Fruit fly (Drosophila melanogaster): ENCODE results near the gene CG6839.

CG6839 gene

DNA sequence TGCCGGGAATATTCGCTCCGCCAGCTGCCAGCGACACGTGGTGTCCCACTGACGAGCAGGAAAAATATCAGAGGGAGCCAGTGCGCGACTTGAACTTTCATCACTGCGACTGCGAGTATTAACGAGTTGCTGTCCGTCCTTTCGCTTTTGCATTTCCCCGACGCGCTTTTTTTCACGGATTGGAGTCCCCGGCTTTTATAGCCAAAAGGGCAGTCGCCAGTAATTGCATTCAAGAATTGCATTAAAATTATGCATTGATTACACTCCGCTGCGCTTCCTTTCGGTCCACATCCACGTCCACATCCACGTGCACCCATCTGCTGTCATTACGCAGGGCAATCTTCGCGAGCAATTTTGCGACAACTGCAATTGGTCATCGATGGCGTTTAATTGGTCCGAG, 6.3 kb upstream of the CG6839 start, which contains the start of gene Ir75d:
Ir75d (minus strand) TSS at position 101 of the 400 bp plus-strand sequence.
- TF ChIP-seq EcR (GFP tag; optimal IDR thresholded peaks at IDR 0.05) = no peak
- TF ChIP-seq CG34367 (tag; optimal IDR thresholded peaks at IDR 0.05) = no peak

dm6 chr3L:18914100-18914683, 3.2 kb upstream of the CG6839 start, which contains the start of gene COX6AL2:
COX6AL2 (minus strand) TSS chr3L:18914150.
- TF ChIP-seq CG8159 (tag; optimal IDR thresholded peaks at IDR 0.05) (no peak), CG14655 (GFP tag; optimal IDR thresholded peaks at IDR 0.05) (no peak), CG13204 (GFP tag; optimal IDR thresholded peaks at IDR 0.05) (no peak), CG32121 (GFP tag; IDR thresholded peaks at IDR 0.05) (no peak), D1 (tag; optimal IDR thresholded peaks at IDR 0.05) (no peak), Snoo (tag; optimal IDR thresholded peaks at IDR 0.05) (no peak), Ets98B (GFP tag; IDR thresholded peaks at IDR 0.05) (no peak)

DNA sequence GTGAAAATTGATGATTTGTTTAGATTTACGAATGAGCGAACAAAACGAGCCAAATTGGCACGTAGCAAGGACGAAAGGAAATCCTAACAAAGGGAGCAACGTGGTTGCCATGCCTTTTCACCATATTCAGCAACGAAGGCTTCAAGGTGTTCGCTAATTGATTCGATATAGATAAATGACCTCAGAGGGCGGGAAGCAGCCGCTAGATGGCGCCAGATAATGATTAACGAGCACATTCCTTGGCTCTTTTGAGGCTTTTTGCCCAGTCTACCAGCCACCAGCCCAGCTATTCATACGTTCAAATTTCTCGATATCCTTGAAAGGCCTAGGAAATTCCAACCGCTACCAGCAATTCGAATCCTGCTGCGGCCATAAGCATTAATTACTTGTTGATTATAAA, 915 bp upstream of the CG6839 start:
- TF ChIP-seq CG9948 (tag; optimal IDR thresholded peaks at IDR 0.05) (no peak), Snoo (tag; optimal IDR thresholded peaks at IDR 0.05) (no peak), CG12605 (GFP tag; IDR thresholded peaks at IDR 0.05) (no peak), CG10348 (GFP tag; IDR thresholded peaks at IDR 0.05) (no peak), fd96Ca (GFP tag; IDR thresholded peaks at IDR 0.05) (no peak), CG4496 (GFP tag; IDR thresholded peaks at IDR 0.05) (no peak), D1 (tag; optimal IDR thresholded peaks at IDR 0.05) (no peak), CG8159 (tag; optimal IDR thresholded peaks at IDR 0.05) (no peak)

dm6 chr3L:18920219-18920618, 2.8 kb downstream of the CG6839 start, which contains the start of gene CG18223:
CG18223 (minus strand) TSS chr3L:18920319.
- TF ChIP-seq CG9948 (tag; optimal IDR thresholded peaks at IDR 0.05) = no peak
- no peak for TF ChIP-seq fd96Ca (GFP tag; IDR thresholded peaks at IDR 0.05)
- no peak for TF ChIP-seq CG13204 (GFP tag; optimal IDR thresholded peaks at IDR 0.05)

DNA sequence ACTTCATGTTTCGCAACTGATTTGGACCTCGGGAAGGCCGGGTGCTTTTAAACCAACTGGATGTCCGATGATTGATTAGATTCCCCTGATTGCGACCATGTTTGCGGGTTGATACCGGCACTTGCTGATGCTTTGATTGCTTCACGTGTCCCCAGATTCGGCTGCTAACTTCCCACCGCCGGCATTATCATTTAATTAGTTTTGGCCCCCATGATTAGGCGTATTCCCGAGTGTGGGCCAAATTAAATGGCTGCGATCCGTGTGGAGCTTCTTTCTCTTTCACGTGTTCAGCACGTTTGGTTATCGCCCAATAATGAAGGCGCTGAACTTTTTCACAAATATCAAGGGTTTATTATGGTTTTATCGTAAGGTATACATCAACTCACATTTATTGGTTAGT, 4.7 kb downstream of the CG6839 start, which contains the start of gene CG3819:
CG3819 (minus strand) TSS at position 23 of the 400 bp plus-strand sequence.
- TF ChIP-seq CG34367 (tag; optimal IDR thresholded peaks at IDR 0.05) = no peak
- TF ChIP-seq CG9948 (tag; optimal IDR thresholded peaks at IDR 0.05) = no peak
- no peak for TF ChIP-seq CG15710 (tag; optimal IDR thresholded peaks at IDR 0.05)
- no peak for TF ChIP-seq CG13204 (GFP tag; optimal IDR thresholded peaks at IDR 0.05)
- TF ChIP-seq CG4496 (GFP tag; IDR thresholded peaks at IDR 0.05) = no peak
- TF ChIP-seq fd96Ca (GFP tag; IDR thresholded peaks at IDR 0.05) = no peak
- no peak for TF ChIP-seq CG8301 (tag; optimal IDR thresholded peaks at IDR 0.05)
- TF ChIP-seq EcR (GFP tag; optimal IDR thresholded peaks at IDR 0.05) = no peak
- TF ChIP-seq D1 (tag; optimal IDR thresholded peaks at IDR 0.05) = no peak
- TF ChIP-seq CG8159 (tag; optimal IDR thresholded peaks at IDR 0.05) = no peak
- no peak for TF ChIP-seq rn (GFP tag; IDR thresholded peaks at IDR 0.05)
- no peak for TF ChIP-seq CG14655 (GFP tag; optimal IDR thresholded peaks at IDR 0.05)
- TF ChIP-seq gl (tag; optimal IDR thresholded peaks at IDR 0.05) = no peak

- TF ChIP-seq CG34367 (tag; optimal IDR thresholded peaks at IDR 0.05) = no peak
- TF ChIP-seq CG8301 (tag; optimal IDR thresholded peaks at IDR 0.05) = no peak
- no peak for TF ChIP-seq CG14655 (GFP tag; optimal IDR thresholded peaks at IDR 0.05)
Observed at dm6 chr3L:18924790-18925189, 7.4 kb downstream of the CG6839 start, which contains the start of gene CG43049. CG43049 (plus strand) TSS chr3L:18925090.

- no peak for TF ChIP-seq CG12605 (GFP tag; IDR thresholded peaks at IDR 0.05)
- TF ChIP-seq CG14655 (GFP tag; optimal IDR thresholded peaks at IDR 0.05) = no peak
- no peak for TF ChIP-seq CG32121 (GFP tag; IDR thresholded peaks at IDR 0.05)
- TF ChIP-seq fd96Ca (GFP tag; IDR thresholded peaks at IDR 0.05) = no peak
- no peak for TF ChIP-seq EcR (GFP tag; optimal IDR thresholded peaks at IDR 0.05)
- TF ChIP-seq Ets98B (GFP tag; IDR thresholded peaks at IDR 0.05) = no peak
- no peak for TF ChIP-seq CG8301 (tag; optimal IDR thresholded peaks at IDR 0.05)
- no peak for TF ChIP-seq Pif1B (GFP tag; optimal IDR thresholded peaks at IDR 0.05)
- no peak for TF ChIP-seq Snoo (tag; optimal IDR thresholded peaks at IDR 0.05)
- TF ChIP-seq CG34367 (tag; optimal IDR thresholded peaks at IDR 0.05) = no peak
- TF ChIP-seq rn (GFP tag; IDR thresholded peaks at IDR 0.05) = no peak
- no peak for TF ChIP-seq CG13204 (GFP tag; optimal IDR thresholded peaks at IDR 0.05)
- no peak for TF ChIP-seq D1 (tag; optimal IDR thresholded peaks at IDR 0.05)
- no peak for TF ChIP-seq CG15710 (tag; optimal IDR thresholded peaks at IDR 0.05)
- TF ChIP-seq CG10348 (GFP tag; IDR thresholded peaks at IDR 0.05) = no peak
- no peak for TF ChIP-seq CG4496 (GFP tag; IDR thresholded peaks at IDR 0.05)
- no peak for TF ChIP-seq Pif1A (GFP tag; optimal IDR thresholded peaks at IDR 0.05)
Observed at dm6 chr3L:18945938-18946337, 28.6 kb downstream of the CG6839 start, which contains the start of gene CG32204. CG32204 (minus strand) TSS chr3L:18946038.

DNA sequence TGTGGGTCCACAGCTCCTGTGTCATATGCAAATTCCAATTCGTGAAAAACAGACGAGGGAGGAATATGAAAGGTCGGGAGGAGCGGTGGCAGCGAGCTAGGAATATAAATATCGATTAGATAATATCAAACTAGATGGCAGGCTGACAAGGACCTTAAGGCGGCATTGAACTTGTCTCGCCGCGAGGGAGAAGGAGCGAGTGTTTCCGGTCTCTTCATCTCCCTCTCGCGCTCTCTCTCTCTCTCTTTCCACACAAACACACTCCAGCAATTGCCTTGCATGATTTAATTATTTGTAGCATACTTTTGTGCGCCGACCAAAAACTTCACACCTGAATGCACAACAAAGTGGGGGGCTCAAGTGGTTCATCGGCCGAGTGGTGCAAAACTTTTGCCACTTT, 29.6 kb downstream of the CG6839 start:
- TF ChIP-seq CG4496 (GFP tag; IDR thresholded peaks at IDR 0.05) (peak; percentile 77), CG14655 (GFP tag; optimal IDR thresholded peaks at IDR 0.05) (no peak), CG34367 (tag; optimal IDR thresholded peaks at IDR 0.05) (peak; percentile 5), CG8159 (tag; optimal IDR thresholded peaks at IDR 0.05) (no peak), CG8301 (tag; optimal IDR thresholded peaks at IDR 0.05) (no peak), CG12605 (GFP tag; IDR thresholded peaks at IDR 0.05) (no peak), Pif1A (GFP tag; optimal IDR thresholded peaks at IDR 0.05) (peak; percentile 6)

Measured in whole organism, pupa.